Worm (Caenorhabditis elegans) whole organism, L4 larva: Measurements from ENCODE around the gene sphk-1.

Experiments used
- D1046.2 ChIP-seq: fragments of 200-800 bp; sonication (Bioruptor generic); IDR thresholded peaks from 2 replicates; pipeline ENCODE4 v1.3.6; 2022; ENCODE audit warnings: missing genetic modification characterization, missing compliant biosample characterization
- F10B5.3 ChIP-seq: sonication (generic microtip); optimal IDR thresholded peaks from 2 replicates; lab custom pipeline; 2016; ENCODE audit warnings: mild to moderate bottlenecking, missing genetic modification characterization, missing compliant biosample characterization
- F37D6.2 ChIP-seq: sonication (generic microtip); optimal IDR thresholded peaks from 2 replicates; lab custom pipeline; 2016; ENCODE audit warnings: mild to moderate bottlenecking, missing genetic modification characterization, missing compliant biosample characterization
- R02D3.7 ChIP-seq: fragments of 150-350 bp; sonication (generic microtip); optimal IDR thresholded peaks from 3 replicates; lab custom pipeline; 2014; ENCODE audit warnings: missing biosample characterization, missing genetic modification characterization
- T20F7.1 ChIP-seq: fragments of 200-800 bp; sonication (Bioruptor generic); optimal IDR thresholded peaks from 2 replicates; lab custom pipeline; 2018; ENCODE audit warnings: mild to moderate bottlenecking, missing genetic modification characterization, missing compliant biosample characterization
- T26A8.4 ChIP-seq: fragments of 200-800 bp; sonication (Bioruptor generic); IDR thresholded peaks from 2 replicates; pipeline ENCODE4 v1.3.6; 2022; ENCODE audit warnings: missing genetic modification characterization, missing compliant biosample characterization
- ZK337.2 ChIP-seq: fragments of 200-800 bp; sonication (Bioruptor generic); IDR thresholded peaks from 2 replicates; pipeline ENCODE4 v1.3.6; 2022; ENCODE audit warnings: missing genetic modification reagents, missing genetic modification characterization, missing compliant biosample characterization
- aha-1 ChIP-seq: fragments of 150-350 bp; peaks from one replicate; lab custom pipeline; 2014; ENCODE audit warnings: missing biosample characterization, missing genetic modification characterization
- arid-1 ChIP-seq: fragments of 200-800 bp; sonication (Bioruptor generic); conservative IDR thresholded peaks from 2 replicates; pipeline ENCODE4 v1.3.6; 2022; ENCODE audit warnings: missing genetic modification reagents, missing genetic modification characterization, missing compliant biosample characterization
- ceh-32 ChIP-seq: sonication (generic microtip); optimal IDR thresholded peaks from 2 replicates; lab custom pipeline; 2016; ENCODE audit warnings: mild to moderate bottlenecking, missing genetic modification characterization, missing compliant biosample characterization; ENCODE audit not compliant: poor library complexity
- ceh-62 ChIP-seq: sonication (generic microtip); optimal IDR thresholded peaks from 2 replicates; lab custom pipeline; 2017; ENCODE audit warnings: missing biosample characterization, missing genetic modification characterization
- ces-1 ChIP-seq: fragments of 150-350 bp; sonication (generic microtip); optimal IDR thresholded peaks from 4 replicates; lab custom pipeline; 2014; ENCODE audit warnings: missing biosample characterization, missing genetic modification reagents, missing genetic modification characterization
- cey-2 ChIP-seq: sonication (generic microtip); optimal IDR thresholded peaks from 3 replicates; lab custom pipeline; 2017; ENCODE audit warnings: missing genetic modification characterization, mild to moderate bottlenecking, missing compliant biosample characterization, antibody characterized with exemption, borderline replicate concordance; ENCODE audit not compliant: insufficient read depth
- ctbp-1 ChIP-seq: fragments of 200-800 bp; sonication (Bioruptor generic); IDR thresholded peaks from 2 replicates; pipeline ENCODE4 v1.3.6; 2022; ENCODE audit warnings: missing genetic modification reagents, missing genetic modification characterization, missing compliant biosample characterization
- daf-19 ChIP-seq: fragments of 200-800 bp; sonication (Bioruptor generic); conservative IDR thresholded peaks from 2 replicates; pipeline ENCODE4 v1.3.6; 2022; ENCODE audit warnings: missing genetic modification characterization, missing compliant biosample characterization
- daf-8 ChIP-seq: fragments of 200-800 bp; sonication (Bioruptor generic); IDR thresholded peaks from 2 replicates; pipeline ENCODE4 v1.3.6; 2022; ENCODE audit warnings: missing genetic modification characterization, missing compliant biosample characterization
- dpl-1 ChIP-seq: fragments of 150-350 bp; optimal IDR thresholded peaks from 2 replicates; lab custom pipeline; 2014; ENCODE audit warnings: missing biosample characterization, missing genetic modification reagents, missing genetic modification characterization
- duxl-1 ChIP-seq: sonication (generic microtip); optimal IDR thresholded peaks from 2 replicates; lab custom pipeline; 2016; ENCODE audit warnings: mild to moderate bottlenecking, missing genetic modification characterization, moderate library complexity, missing compliant biosample characterization; ENCODE audit not compliant: poor library complexity
- hlh-11 ChIP-seq: fragments of 200-800 bp; sonication (Bioruptor generic); optimal IDR thresholded peaks from 2 replicates; lab custom pipeline; 2018; ENCODE audit warnings: mild to moderate bottlenecking, missing genetic modification characterization, missing compliant biosample characterization
- lin-1 ChIP-seq: fragments of 200-800 bp; sonication (Bioruptor generic); IDR thresholded peaks from 2 replicates; pipeline ENCODE4 v1.3.6; 2022; ENCODE audit warnings: missing genetic modification reagents, missing genetic modification characterization, missing compliant biosample characterization
- lin-15B ChIP-seq: fragments of 150-350 bp; sonication (generic microtip); optimal IDR thresholded peaks from 3 replicates; lab custom pipeline; 2014; ENCODE audit warnings: missing biosample characterization, missing genetic modification characterization
- lin-39 ChIP-seq: fragments of 150-350 bp; optimal IDR thresholded peaks from 2 replicates; lab custom pipeline; 2014; ENCODE audit warnings: missing biosample characterization, missing genetic modification reagents, missing genetic modification characterization
- madf-9 ChIP-seq: fragments of 200-800 bp; sonication (Bioruptor generic); conservative IDR thresholded peaks from 2 replicates; pipeline ENCODE4 v1.3.6; 2022; ENCODE audit warnings: missing genetic modification reagents, missing genetic modification characterization, missing compliant biosample characterization
- mdl-1 ChIP-seq, 2 experiments: fragments of 150-350 bp in 1 of 2; sonication (generic microtip) in 1 of 2; optimal IDR thresholded peaks; 2 replicates each; lab custom pipeline; 2014 to 2017; ENCODE audit warnings: missing biosample characterization in 2 of 2, missing genetic modification characterization in 2 of 2
- mdt-29 ChIP-seq: fragments of 200-800 bp; sonication (Bioruptor generic); IDR thresholded peaks from 2 replicates; pipeline ENCODE4 v1.3.6; 2022; ENCODE audit warnings: missing genetic modification reagents, missing genetic modification characterization, missing compliant biosample characterization
- mep-1 ChIP-seq: fragments of 150-350 bp; sonication (generic microtip); optimal IDR thresholded peaks from 3 replicates; lab custom pipeline; 2014; ENCODE audit warnings: missing biosample characterization, missing genetic modification characterization
- mes-2 ChIP-seq: sonication (generic microtip); optimal IDR thresholded peaks from 2 replicates; lab custom pipeline; 2016; ENCODE audit warnings: missing genotype, mild to moderate bottlenecking, missing genetic modification characterization, missing compliant biosample characterization; ENCODE audit not compliant: poor library complexity, severe bottlenecking
- mxl-2 ChIP-seq: fragments of 200-800 bp; sonication (Bioruptor generic); conservative IDR thresholded peaks from 2 replicates; pipeline ENCODE4 v1.3.6; 2022; ENCODE audit warnings: missing genetic modification reagents, missing genetic modification characterization, missing compliant biosample characterization
- mxl-3 ChIP-seq: fragments of 200-800 bp; sonication (Bioruptor generic); optimal IDR thresholded peaks from 2 replicates; lab custom pipeline; 2018; ENCODE audit warnings: mild to moderate bottlenecking, missing genetic modification characterization, missing compliant biosample characterization
- nhr-102 ChIP-seq: sonication (generic microtip); optimal IDR thresholded peaks from 2 replicates; lab custom pipeline; 2016; ENCODE audit warnings: mild to moderate bottlenecking, missing genetic modification characterization, moderate library complexity, missing compliant biosample characterization
- nhr-28 ChIP-seq: fragments of 150-350 bp; optimal IDR thresholded peaks from 2 replicates; lab custom pipeline; 2014; ENCODE audit warnings: missing biosample characterization, missing genetic modification characterization
- nhr-41 ChIP-seq: fragments of 200-800 bp; sonication (Bioruptor generic); IDR thresholded peaks from 2 replicates; pipeline ENCODE4 v1.3.6; 2022; ENCODE audit warnings: missing genetic modification reagents, missing genetic modification characterization, missing compliant biosample characterization
- nhr-42 ChIP-seq: fragments of 200-800 bp; sonication (Bioruptor generic); IDR thresholded peaks from 2 replicates; pipeline ENCODE4 v1.3.6; 2022; ENCODE audit warnings: missing genetic modification characterization, missing compliant biosample characterization
- nhr-48 ChIP-seq: sonication (generic microtip); optimal IDR thresholded peaks from 2 replicates; lab custom pipeline; 2016; ENCODE audit warnings: mild to moderate bottlenecking, missing genetic modification characterization, missing compliant biosample characterization
- php-3 ChIP-seq: fragments of 200-800 bp; sonication (Bioruptor generic); IDR thresholded peaks from 2 replicates; pipeline ENCODE4 v1.3.6; 2022; ENCODE audit warnings: missing genetic modification reagents, missing genetic modification characterization, missing compliant biosample characterization
- pqm-1 ChIP-seq: sonication (generic microtip); optimal IDR thresholded peaks from 2 replicates; lab custom pipeline; 2017; ENCODE audit warnings: missing biosample characterization, missing genetic modification characterization
- spr-3 ChIP-seq: fragments of 200-800 bp; sonication (Bioruptor generic); optimal IDR thresholded peaks from 2 replicates; lab custom pipeline; 2018; ENCODE audit warnings: mild to moderate bottlenecking, missing genetic modification characterization, missing compliant biosample characterization
- unc-39 ChIP-seq: sonication (generic microtip); optimal IDR thresholded peaks from 2 replicates; lab custom pipeline; 2017; ENCODE audit warnings: missing biosample characterization, missing genetic modification characterization
- unc-62 ChIP-seq, 3 experiments: fragments of 150-350 bp in 1 of 3; sonication (generic microtip); optimal IDR thresholded peaks in 2 of 3; peaks in 1 of 3; 1 replicate in 1 of 3; 2 replicates in 2 of 3; lab custom pipeline; 2014 to 2017; ENCODE audit warnings: missing biosample characterization in 3 of 3, missing genetic modification characterization in 3 of 3, missing genetic modification reagents in 3 of 3, missing genotype in 1 of 3
- zip-2 ChIP-seq: fragments of 150-350 bp; optimal IDR thresholded peaks from 2 replicates; lab custom pipeline; 2014; ENCODE audit warnings: missing biosample characterization, missing genetic modification characterization
- ztf-7 ChIP-seq: fragments of 150-350 bp; optimal IDR thresholded peaks from 2 replicates; lab custom pipeline; 2014; ENCODE audit warnings: missing biosample characterization, missing genetic modification characterization

The sphk-1 gene

ce11 chrII:8701619-8702350 lies at the start of gene sphk-1:
Gene sphk-1 (minus strand): TSS chrII:8701669.
- TF ChIP-seq F10B5.3 (tag; lab: Kevin White, UChicago) (no peak), nhr-41 (GFP tag; lab: Robert Waterston, UW) (no peak), spr-3 (GFP tag; lab: Kevin White, UChicago) (no peak), F37D6.2 (tag; lab: Kevin White, UChicago) (no peak), php-3 (GFP tag; lab: Robert Waterston, UW) (no peak), daf-19 (no peak), nhr-28 (tag; lab: Kevin White, UChicago) (no peak), ces-1 (GFP tag; lab: Kevin White, UChicago) (no peak), T20F7.1 (no peak), ctbp-1 (GFP tag; lab: Robert Waterston, UW) (no peak), dpl-1 (GFP tag; lab: Kevin White, UChicago) (no peak), nhr-102 (tag; lab: Kevin White, UChicago) (no peak), mxl-2 (GFP tag; lab: Robert Waterston, UW) (no peak), lin-1 (no peak), pqm-1 (tag; lab: Kevin White, UChicago) (no peak), ceh-62 (no peak), lin-39 (tag; lab: Kevin White, UChicago) (no peak), mes-2 (tag; lab: Kevin White, UChicago) (no peak), R02D3.7 (tag; lab: Kevin White, UChicago) (no peak)

- TF ChIP-seq unc-62 (GFP tag; optimal IDR thresholded peaks at IDR 0.05 in 1 of 2; lab: Kevin White, UChicago) (peak in 1 of 2 experiments; percentile 47), unc-62 (tag; optimal IDR thresholded peaks at IDR 0.05; lab: Kevin White, UChicago) (no peak), aha-1 (tag; lab: Kevin White, UChicago) (peak; percentile 92), D1046.2 (GFP tag; lab: Robert Waterston, UW) (no peak), hlh-11 (tag; lab: Kevin White, UChicago) (peak; percentile 66), mdl-1 (tag; optimal IDR thresholded peaks at IDR 0.05; lab: Kevin White, UChicago) (peak in 1 of 2 experiments; percentile 63), mxl-3 (peak; percentile 46), nhr-48 (peak; percentile 55), ceh-32 (tag; lab: Kevin White, UChicago) (no peak), nhr-28 (tag; lab: Kevin White, UChicago) (peak; percentile 35)
These were observed 49.6 kb upstream of the sphk-1 start for ce11 chrII:8751042-8751441.

ce11 chrII:8750056-8750455 lies 48.6 kb upstream of the sphk-1 start:
- TF ChIP-seq duxl-1 (tag; lab: Kevin White, UChicago) (no peak), lin-39 (tag; lab: Kevin White, UChicago) (no peak), ZK337.2 (GFP tag; lab: Robert Waterston, UW) (no peak), mep-1 (tag; lab: Kevin White, UChicago) (no peak)

ce11 chrII:8749084-8749483 lies 47.6 kb upstream of the sphk-1 start:
- TF ChIP-seq T20F7.1 (no peak), mxl-3 (peak; percentile 18), hlh-11 (tag; lab: Kevin White, UChicago) (peak; percentile 40), ztf-7 (tag; lab: Kevin White, UChicago) (no peak), unc-62 (GFP tag; optimal IDR thresholded peaks at IDR 0.05 in 1 of 2; lab: Kevin White, UChicago) (peak in 1 of 2 experiments; percentile 66), unc-62 (tag; optimal IDR thresholded peaks at IDR 0.05; lab: Kevin White, UChicago) (no peak), ctbp-1 (GFP tag; lab: Robert Waterston, UW) (no peak)

- TF ChIP-seq unc-39 (no peak), daf-8 (no peak), F10B5.3 (tag; lab: Kevin White, UChicago) (no peak), mxl-2 (GFP tag; lab: Robert Waterston, UW) (no peak), T20F7.1 (no peak), duxl-1 (tag; lab: Kevin White, UChicago) (no peak), mdt-29 (GFP tag; lab: Robert Waterston, UW) (no peak), lin-1 (no peak), cey-2 (tag; lab: Kevin White, UChicago) (no peak), lin-15B (tag; lab: Kevin White, UChicago) (no peak), T26A8.4 (GFP tag; lab: Robert Waterston, UW) (no peak), madf-9 (GFP tag; lab: Robert Waterston, UW) (no peak), arid-1 (no peak), nhr-42 (GFP tag; lab: Robert Waterston, UW) (no peak), zip-2 (no peak)
These were observed 47.2 kb upstream of the sphk-1 start for ce11 chrII:8748638-8749037.
